Worm (Caenorhabditis elegans): ENCODE results near the gene rpl-39.

- TF ChIP-seq scrt-1 (GFP tag; IDR thresholded peaks at IDR 0.05) (no peak), ceh-36 (tag; optimal IDR thresholded peaks at IDR 0.05) (no peak), hmbx-1 (tag; optimal IDR thresholded peaks at IDR 0.05) (no peak)
These were observed 33.7 kb upstream of the rpl-39 start, which contains the start of gene ZK742.3 for ce11 chrV:7809320-7810256.
